Worm (Caenorhabditis elegans) whole organism, L3 larva: ENCODE measurements around the gene F09E5.16.

Experiments used
- ama-1 ChIP-seq: fragments of 150-350 bp; optimal IDR thresholded peaks from 2 replicates; lab custom pipeline; 2018
- ceh-16 ChIP-seq: sonication (generic microtip); optimal IDR thresholded peaks from 2 replicates; lab custom pipeline; 2017; ENCODE audit warnings: missing biosample characterization, missing genetic modification characterization
- ceh-82 ChIP-seq: fragments of 150-350 bp; optimal IDR thresholded peaks from 2 replicates; lab custom pipeline; 2014; ENCODE audit warnings: missing biosample characterization, missing genetic modification characterization
- ceh-9 ChIP-seq: sonication (generic microtip); optimal IDR thresholded peaks from 2 replicates; lab custom pipeline; 2018; ENCODE audit warnings: missing biosample characterization, missing genetic modification characterization
- egl-27 ChIP-seq: sonication (generic microtip); optimal IDR thresholded peaks from 4 replicates; lab custom pipeline; 2017; ENCODE audit warnings: missing biosample characterization, missing genetic modification reagents, missing genetic modification characterization
- elt-3 ChIP-seq, 3 experiments: fragments of 150-350 bp in 1 of 3; sonication (generic microtip) in 2 of 3; optimal IDR thresholded peaks; 2 replicates in 2 of 3; 4 replicates in 1 of 3; lab custom pipeline; 2014 to 2017; ENCODE audit warnings: missing biosample characterization in 3 of 3, missing genetic modification characterization in 3 of 3
- eor-1 ChIP-seq, 2 experiments: fragments of 150-350 bp; optimal IDR thresholded peaks; 2 replicates each; lab custom pipeline; 2014 to 2018; ENCODE audit warnings: missing biosample characterization in 2 of 2, missing genetic modification characterization in 2 of 2
- fkh-10 ChIP-seq: sonication (generic microtip); optimal IDR thresholded peaks from 2 replicates; lab custom pipeline; 2017; ENCODE audit warnings: missing biosample characterization, missing genetic modification reagents, missing genetic modification characterization
- fkh-2 ChIP-seq: fragments of 150-350 bp; optimal IDR thresholded peaks from 2 replicates; lab custom pipeline; 2014; ENCODE audit warnings: missing biosample characterization, missing genetic modification reagents, missing genetic modification characterization
- hmg-11 ChIP-seq: sonication (generic microtip); optimal IDR thresholded peaks from 2 replicates; lab custom pipeline; 2016; ENCODE audit warnings: missing genetic modification characterization, missing compliant biosample characterization
- jun-1 ChIP-seq: fragments of 150-350 bp; optimal IDR thresholded peaks from 2 replicates; lab custom pipeline; 2014; ENCODE audit warnings: missing biosample characterization, missing genetic modification reagents, missing genetic modification characterization
- lin-39 ChIP-seq: fragments of 150-350 bp; optimal IDR thresholded peaks from 2 replicates; lab custom pipeline; 2018; ENCODE audit warnings: missing biosample characterization, missing genetic modification reagents, missing genetic modification characterization
- lsy-12 ChIP-seq: sonication (generic microtip); optimal IDR thresholded peaks from 2 replicates; lab custom pipeline; 2016; ENCODE audit warnings: mild to moderate bottlenecking, missing genetic modification characterization, missing compliant biosample characterization
- mdl-1 ChIP-seq: fragments of 150-350 bp; optimal IDR thresholded peaks from 2 replicates; lab custom pipeline; 2014; ENCODE audit warnings: missing biosample characterization, missing genetic modification characterization
- mml-1 ChIP-seq: fragments of 150-350 bp; sonication (generic microtip); optimal IDR thresholded peaks from 3 replicates; lab custom pipeline; 2014; ENCODE audit warnings: missing biosample characterization, missing genetic modification characterization
- nfya-1 ChIP-seq: sonication (generic microtip); optimal IDR thresholded peaks from 2 replicates; lab custom pipeline; 2017; ENCODE audit warnings: missing genetic modification characterization, mild to moderate bottlenecking, missing compliant biosample characterization, antibody characterized with exemption, moderate library complexity; ENCODE audit not compliant: insufficient read depth
- nhr-237 ChIP-seq: fragments of 150-350 bp; optimal IDR thresholded peaks from 2 replicates; lab custom pipeline; 2014; ENCODE audit warnings: missing biosample characterization, missing genetic modification characterization
- nhr-25 ChIP-seq: sonication (generic microtip); optimal IDR thresholded peaks from 2 replicates; lab custom pipeline; 2017; ENCODE audit warnings: missing biosample characterization, missing genetic modification characterization
- nhr-43 ChIP-seq: sonication (generic microtip); optimal IDR thresholded peaks from 2 replicates; lab custom pipeline; 2016; ENCODE audit warnings: mild to moderate bottlenecking, missing genetic modification characterization, missing compliant biosample characterization; ENCODE audit not compliant: poor library complexity, severe bottlenecking
- nhr-76 ChIP-seq: fragments of 150-350 bp; sonication (generic microtip); optimal IDR thresholded peaks from 5 replicates; lab custom pipeline; 2014; ENCODE audit warnings: missing biosample characterization, missing genetic modification characterization
- nhr-77 ChIP-seq: fragments of 150-350 bp; optimal IDR thresholded peaks from 2 replicates; lab custom pipeline; 2014; ENCODE audit warnings: missing biosample characterization, missing genetic modification characterization
- pha-4 ChIP-seq: fragments of 150-350 bp; optimal IDR thresholded peaks from 2 replicates; lab custom pipeline; 2014; ENCODE audit warnings: missing biosample characterization, missing genetic modification reagents, missing genetic modification characterization
- sea-2 ChIP-seq: fragments of 150-350 bp; sonication (generic microtip); optimal IDR thresholded peaks from 4 replicates; lab custom pipeline; 2014; ENCODE audit warnings: missing biosample characterization, missing genetic modification reagents, missing genetic modification characterization
- skn-1 ChIP-seq: fragments of 150-350 bp; optimal IDR thresholded peaks from 2 replicates; lab custom pipeline; 2014; ENCODE audit warnings: missing biosample characterization, missing genetic modification characterization
- snpc-4 ChIP-seq: fragments of 150-350 bp; optimal IDR thresholded peaks from 2 replicates; lab custom pipeline; 2014; ENCODE audit warnings: missing biosample characterization, missing genetic modification characterization
- tbx-2 ChIP-seq: sonication (generic microtip); optimal IDR thresholded peaks from 2 replicates; lab custom pipeline; 2016; ENCODE audit warnings: mild to moderate bottlenecking, missing genetic modification characterization, missing compliant biosample characterization
- unc-62 ChIP-seq: fragments of 150-350 bp; sonication (generic microtip); optimal IDR thresholded peaks from 4 replicates; lab custom pipeline; 2014; ENCODE audit warnings: missing biosample characterization, missing genetic modification reagents, missing genetic modification characterization
- zag-1 ChIP-seq: fragments of 150-350 bp; optimal IDR thresholded peaks from 2 replicates; lab custom pipeline; 2014; ENCODE audit warnings: missing biosample characterization, missing genetic modification characterization
- ztf-11 ChIP-seq: fragments of 150-350 bp; optimal IDR thresholded peaks from 2 replicates; lab custom pipeline; 2014; ENCODE audit warnings: missing biosample characterization, missing genetic modification characterization
- ztf-4 ChIP-seq: fragments of 150-350 bp; optimal IDR thresholded peaks from 2 replicates; lab custom pipeline; 2014; ENCODE audit warnings: missing biosample characterization, missing genetic modification characterization

The F09E5.16 gene

DNA sequence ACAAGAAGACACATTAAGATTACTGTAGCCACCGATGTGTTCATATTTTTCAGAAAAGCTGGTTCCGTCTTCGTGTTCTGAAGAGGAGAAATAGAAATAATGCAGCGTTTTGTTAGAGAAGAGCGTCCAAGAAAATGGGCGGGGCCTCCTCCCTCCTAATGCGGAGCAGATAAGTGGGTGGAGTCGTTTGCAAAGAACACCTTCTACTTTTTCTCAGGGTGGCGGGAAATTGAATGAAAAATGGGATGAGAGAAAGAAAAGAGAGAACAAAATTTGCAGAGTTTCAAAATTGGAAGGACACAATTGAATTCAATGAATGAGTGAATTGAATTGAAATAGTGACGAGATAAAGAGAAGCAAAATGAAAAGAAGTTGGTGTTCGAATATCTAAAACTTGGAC, at the start of gene F09E5.16:
Gene F09E5.16, minus strand, starts transcription at position 101 of the 400 bp plus-strand sequence.
- TF ChIP-seq lsy-12 (tag; lab: Kevin White, UChicago) (no peak), tbx-2 (tag; lab: Kevin White, UChicago) (no peak), zag-1 (tag; lab: Kevin White, UChicago) (no peak), ceh-16 (tag; lab: Kevin White, UChicago) (no peak), nhr-43 (tag; lab: Kevin White, UChicago) (no peak), ceh-82 (tag; lab: Kevin White, UChicago) (no peak)

- TF ChIP-seq ceh-9 (tag; lab: Kevin White, UChicago) = no peak
- no peak for TF ChIP-seq ztf-4 (tag; lab: Kevin White, UChicago)
- no peak for TF ChIP-seq ama-1 (lab: Kevin White, UChicago)
- TF ChIP-seq fkh-2 (tag; lab: Kevin White, UChicago) = no peak
- no peak for TF ChIP-seq lin-39 (tag; lab: Kevin White, UChicago)
- no peak for TF ChIP-seq lsy-12 (tag; lab: Kevin White, UChicago)
- no peak for TF ChIP-seq sea-2
- TF ChIP-seq nhr-25 (tag; lab: Kevin White, UChicago) = no peak
- no peak for TF ChIP-seq pha-4 (tag; lab: Kevin White, UChicago)
- TF ChIP-seq eor-1 (tag; optimal IDR thresholded peaks at IDR 0.05; lab: Kevin White, UChicago) = no peak
- TF ChIP-seq nhr-77 (tag; lab: Kevin White, UChicago) = no peak
- TF ChIP-seq egl-27 (tag; lab: Kevin White, UChicago) = no peak
- TF ChIP-seq ceh-16 (tag; lab: Kevin White, UChicago) = no peak
- no peak for TF ChIP-seq ceh-82 (tag; lab: Kevin White, UChicago)
- TF ChIP-seq ztf-11 (tag; lab: Kevin White, UChicago) = no peak
- TF ChIP-seq unc-62 = no peak
- no peak for TF ChIP-seq elt-3 (tag; optimal IDR thresholded peaks at IDR 0.05; lab: Kevin White, UChicago)
Measured at ce11 chrII:5414040-5414439, 48.5 kb upstream of the F09E5.16 start, which contains the start of the genes EEED8.14 and EEED8.3. Gene EEED8.14, minus strand, starts transcription at chrII:5414052. Gene EEED8.3, plus strand, starts transcription at chrII:5414276.

ce11 chrII:5412467-5412866, 46.9 kb upstream of the F09E5.16 start, which contains the start of the genes EEED8.13 and EEED8.18:
Gene EEED8.13, minus strand, starts transcription at chrII:5412567.
Gene EEED8.18, minus strand, starts transcription at chrII:5412610.
- TF ChIP-seq skn-1 (tag; lab: Kevin White, UChicago) = no peak
- no peak for TF ChIP-seq nhr-77 (tag; lab: Kevin White, UChicago)
- no peak for TF ChIP-seq mml-1

ce11 chrII:5408924-5409323, 43.4 kb upstream of the F09E5.16 start, which contains the start of the genes EEED8.12 and EEED8.4:
Gene EEED8.12, minus strand, starts transcription at chrII:5409024.
Gene EEED8.4, plus strand, starts transcription at chrII:5409319.
- TF ChIP-seq ceh-16 (tag; lab: Kevin White, UChicago) = no peak
- no peak for TF ChIP-seq snpc-4 (tag; lab: Kevin White, UChicago)
- TF ChIP-seq sea-2 = no peak
- no peak for TF ChIP-seq nhr-25 (tag; lab: Kevin White, UChicago)
- no peak for TF ChIP-seq mdl-1
- TF ChIP-seq pha-4 (tag; lab: Kevin White, UChicago) = no peak

DNA sequence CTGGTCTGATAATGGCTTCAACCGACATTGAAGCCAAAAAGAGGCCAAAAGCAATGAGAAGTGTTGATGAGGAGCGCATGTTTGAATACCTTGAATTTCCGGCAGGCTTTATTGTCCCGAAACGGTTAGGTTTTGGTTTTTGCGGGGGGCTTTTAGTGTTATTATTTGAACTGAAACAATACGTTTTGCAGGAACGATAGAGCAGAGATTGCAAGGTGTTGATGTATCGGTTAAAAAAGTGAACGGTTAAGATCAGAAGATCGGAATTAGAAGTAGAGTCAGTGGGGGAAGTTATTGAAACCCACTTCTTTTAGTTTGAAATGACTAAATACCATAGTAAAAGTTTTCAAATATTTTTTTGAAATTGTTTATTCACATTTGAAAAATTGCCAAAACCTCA, 42.0 kb upstream of the F09E5.16 start, which contains the start of gene clec-141:
Gene clec-141, minus strand, starts transcription at position 101 of the 400 bp plus-strand sequence.
- no peak for TF ChIP-seq nfya-1 (tag; lab: Kevin White, UChicago)
- TF ChIP-seq egl-27 (tag; lab: Kevin White, UChicago) = no peak
- TF ChIP-seq lsy-12 (tag; lab: Kevin White, UChicago) = no peak
- no peak for TF ChIP-seq tbx-2 (tag; lab: Kevin White, UChicago)
- TF ChIP-seq nhr-76 (tag; lab: Kevin White, UChicago) = no peak
- no peak for TF ChIP-seq ama-1 (lab: Kevin White, UChicago)
- no peak for TF ChIP-seq ceh-82 (tag; lab: Kevin White, UChicago)
- no peak for TF ChIP-seq hmg-11 (tag; lab: Kevin White, UChicago)
- no peak for TF ChIP-seq fkh-10 (GFP tag; lab: Kevin White, UChicago)
- TF ChIP-seq jun-1 (tag; lab: Kevin White, UChicago) = no peak
- no peak for TF ChIP-seq lin-39 (tag; lab: Kevin White, UChicago)
- no peak for TF ChIP-seq nhr-77 (tag; lab: Kevin White, UChicago)
- no peak for TF ChIP-seq eor-1 (tag; optimal IDR thresholded peaks at IDR 0.05; lab: Kevin White, UChicago)
- no peak for TF ChIP-seq elt-3 (tag; optimal IDR thresholded peaks at IDR 0.05; lab: Kevin White, UChicago)
- TF ChIP-seq mml-1 = no peak
- TF ChIP-seq nhr-237 = no peak
- TF ChIP-seq, all 47 proteins: peak for 0
